Worm (Caenorhabditis elegans) whole organism, mixed stage, embryonic: ENCODE results near the gene fbxb-75.

Experiments used
- blmp-1 ChIP-seq: fragments of 150-350 bp; optimal IDR thresholded peaks from 2 replicates; lab custom pipeline; 2014; ENCODE audit warnings: missing biosample characterization, missing genetic modification characterization
- ceh-39 ChIP-seq: fragments of 150-350 bp; optimal IDR thresholded peaks from 2 replicates; lab custom pipeline; 2014; ENCODE audit warnings: missing biosample characterization, missing genetic modification characterization
- drap-1 ChIP-seq: fragments of 200-800 bp; sonication (Bioruptor generic); optimal IDR thresholded peaks from 3 replicates; lab custom pipeline; 2018; ENCODE audit warnings: mild to moderate bottlenecking, missing genetic modification characterization, missing compliant biosample characterization
- ham-2 ChIP-seq: fragments of 200-800 bp; sonication (Bioruptor generic); optimal IDR thresholded peaks from 2 replicates; lab custom pipeline; 2018; ENCODE audit warnings: mild to moderate bottlenecking, missing genetic modification characterization, missing compliant biosample characterization
- mep-1 ChIP-seq: fragments of 150-350 bp; optimal IDR thresholded peaks from 2 replicates; lab custom pipeline; 2017; ENCODE audit warnings: missing biosample characterization, missing genetic modification reagents, missing genetic modification characterization, inconsistent platforms
- mls-2 ChIP-seq: sonication (generic microtip); optimal IDR thresholded peaks from 2 replicates; lab custom pipeline; 2016; ENCODE audit warnings: mild to moderate bottlenecking, missing genetic modification characterization, moderate library complexity, missing compliant biosample characterization
- nhr-237 ChIP-seq: fragments of 150-350 bp; optimal IDR thresholded peaks from 2 replicates; lab custom pipeline; 2014; ENCODE audit warnings: missing biosample characterization, missing genetic modification characterization
- nhr-28 ChIP-seq: fragments of 150-350 bp; optimal IDR thresholded peaks from 2 replicates; lab custom pipeline; 2014; ENCODE audit warnings: missing biosample characterization, missing genetic modification characterization
- nhr-76 ChIP-seq: sonication (generic microtip); optimal IDR thresholded peaks from 2 replicates; lab custom pipeline; 2017; ENCODE audit warnings: missing biosample characterization, missing genetic modification characterization
- snpc-4 ChIP-seq: fragments of 150-350 bp; optimal IDR thresholded peaks from 2 replicates; lab custom pipeline; 2014; ENCODE audit warnings: missing biosample characterization, missing genetic modification characterization
- unc-39 ChIP-seq: fragments of 150-350 bp; optimal IDR thresholded peaks from 2 replicates; lab custom pipeline; 2014; ENCODE audit warnings: missing biosample characterization, missing genetic modification characterization
- ztf-11 ChIP-seq: fragments of 150-350 bp; optimal IDR thresholded peaks from 2 replicates; lab custom pipeline; 2014; ENCODE audit warnings: missing biosample characterization, missing genetic modification characterization

- TF ChIP-seq snpc-4 (tag; lab: Kevin White, UChicago) (no peak), unc-39 (tag; lab: Kevin White, UChicago) (no peak), nhr-237 (tag; lab: Kevin White, UChicago) (no peak), ham-2 (no peak), drap-1 (GFP tag; lab: Kevin White, UChicago) (no peak), nhr-28 (tag; lab: Kevin White, UChicago) (no peak), mls-2 (no peak), nhr-76 (tag; lab: Kevin White, UChicago) (no peak), ztf-11 (no peak), blmp-1 (tag; lab: Kevin White, UChicago) (no peak), mep-1 (tag; lab: Kevin White, UChicago) (no peak), ceh-39 (tag; lab: Kevin White, UChicago) (no peak)
These were observed 45.8 kb upstream of the fbxb-75 start, which contains the start of gene trx-3 for ce11 chrIV:4486738-4487137.
